Fruit fly (Drosophila melanogaster): ENCODE results near the gene sas.

dm6 chr3R:7137207-7137606, 25.4 kb upstream of the sas start:
- TF ChIP-seq CG1621 (tag; optimal IDR thresholded peaks at IDR 0.05) (no peak), CG6854 (GFP tag; optimal IDR thresholded peaks at IDR 0.05) (no peak), svp (GFP tag) (no peak), CG16779 (tag; optimal IDR thresholded peaks at IDR 0.05) (no peak), CG6276 (GFP tag; optimal IDR thresholded peaks at IDR 0.05) (no peak), pdm3 (GFP tag; optimal IDR thresholded peaks at IDR 0.05) (no peak), CG8319 (GFP tag; optimal IDR thresholded peaks at IDR 0.05) (no peak)
